Fruit fly (Drosophila melanogaster) whole organism, wandering third instar larva: Measurements from ENCODE around the gene wdn.

Experiments
- Abd-B ChIP-seq: fragments of >200 bp; optimal IDR thresholded peaks from 2 replicates; lab custom pipeline; 2017; ENCODE audit warnings: missing biosample characterization, missing genetic modification characterization
- CG32264 ChIP-seq: fragments of 200-800 bp; sonication (Bioruptor generic); optimal IDR thresholded peaks from 2 replicates; lab custom pipeline; 2016; ENCODE audit warnings: missing biosample characterization, missing genetic modification characterization
- CG9705 ChIP-seq: fragments of 200-800 bp; sonication (Bioruptor generic); optimal IDR thresholded peaks from 2 replicates; lab custom pipeline; 2018; ENCODE audit warnings: missing biosample characterization, mild to moderate bottlenecking, missing genetic modification characterization
- CrebA ChIP-seq: fragments of 200-800 bp; sonication (Bioruptor generic); optimal IDR thresholded peaks from 2 replicates; lab custom pipeline; 2016; ENCODE audit warnings: missing biosample characterization, mild to moderate bottlenecking, missing genetic modification characterization, borderline replicate concordance
- Dfd ChIP-seq: fragments of >200 bp; optimal IDR thresholded peaks from 2 replicates; lab custom pipeline; 2017; ENCODE audit warnings: missing biosample characterization, missing genetic modification characterization
- Dif ChIP-seq: fragments of 200-275, 200-300 bp; sonication (Bioruptor generic); optimal IDR thresholded peaks from 2 replicates; lab custom pipeline; 2018; ENCODE audit warnings: missing biosample characterization, missing genetic modification characterization; ENCODE audit not compliant: partially characterized antibody
- HLH106 ChIP-seq: fragments of 200-800 bp; optimal IDR thresholded peaks from 3 replicates; lab custom pipeline; 2019; ENCODE audit warnings: missing biosample characterization, mild to moderate bottlenecking, missing genetic modification characterization, moderate library complexity
- Hnf4 ChIP-seq: fragments of 200-800 bp; sonication (Bioruptor generic); optimal IDR thresholded peaks from 2 replicates; lab custom pipeline; 2016; ENCODE audit warnings: missing biosample characterization, mild to moderate bottlenecking, missing genetic modification characterization
- Hr78 ChIP-seq: fragments of >200 bp; optimal IDR thresholded peaks from 2 replicates; lab custom pipeline; 2017; ENCODE audit warnings: missing biosample characterization, missing genetic modification characterization
- Hr83 ChIP-seq: fragments of 200-300 bp; sonication (Bioruptor generic); optimal IDR thresholded peaks from 2 replicates; lab custom pipeline; 2016; ENCODE audit warnings: missing biosample characterization, mild to moderate bottlenecking, missing genetic modification characterization, moderate library complexity; ENCODE audit not compliant: poor library complexity, severe bottlenecking
- Mio ChIP-seq: sonication (Bioruptor generic); optimal IDR thresholded peaks from 2 replicates; lab custom pipeline; 2016; ENCODE audit warnings: missing biosample characterization, missing genetic modification characterization
- Myc ChIP-seq: fragments of >200 bp; optimal IDR thresholded peaks from 2 replicates; lab custom pipeline; 2017
- N ChIP-seq: fragments of >200 bp; optimal IDR thresholded peaks from 2 replicates; lab custom pipeline; 2018; ENCODE audit warnings: missing biosample characterization, missing external identifiers, missing genetic modification characterization
- OdsH ChIP-seq: fragments of 200-800 bp; sonication (Bioruptor generic); optimal IDR thresholded peaks from 2 replicates; lab custom pipeline; 2016; ENCODE audit warnings: missing biosample characterization, mild to moderate bottlenecking, missing genetic modification characterization
- Rel ChIP-seq, 2 experiments: fragments of 200-800 bp; sonication (Bioruptor generic) in 1 of 2; optimal IDR thresholded peaks; 2 replicates in 1 of 2; 3 replicates in 1 of 2; lab custom pipeline; 2016 to 2019; ENCODE audit warnings: mild to moderate bottlenecking in 2 of 2, missing biosample characterization in 2 of 2, missing genetic modification characterization in 2 of 2, moderate library complexity in 1 of 2
- Sp1 ChIP-seq: fragments of 200-800 bp; sonication (Bioruptor generic); optimal IDR thresholded peaks from 3 replicates; lab custom pipeline; 2019; ENCODE audit warnings: missing biosample characterization, mild to moderate bottlenecking, missing genetic modification characterization, moderate library complexity
- Vsx2 ChIP-seq: fragments of 200-300, 225-300 bp; sonication (Bioruptor generic); optimal IDR thresholded peaks from 2 replicates; lab custom pipeline; 2018; ENCODE audit warnings: missing biosample characterization, missing genetic modification characterization; ENCODE audit not compliant: partially characterized antibody
- br ChIP-seq: fragments of 200-800 bp; sonication (Bioruptor generic); optimal IDR thresholded peaks from 2 replicates; lab custom pipeline; 2016; ENCODE audit warnings: missing biosample characterization, missing genetic modification characterization
- dl ChIP-seq, 2 experiments: fragments of 175-275, 200-275 bp in 1 of 2; fragments of 200-275 bp in 1 of 2; sonication (Bioruptor generic); optimal IDR thresholded peaks; lab custom pipeline; 2018; ENCODE audit warnings: mild to moderate bottlenecking in 2 of 2, missing biosample characterization in 2 of 2, missing genetic modification characterization in 2 of 2, moderate library complexity in 2 of 2; ENCODE audit not compliant: partially characterized antibody in 2 of 2, insufficient read depth in 1 of 2
- dmrt93B ChIP-seq: fragments of 200-800 bp; sonication (Bioruptor generic); optimal IDR thresholded peaks from 2 replicates; lab custom pipeline; 2018; ENCODE audit warnings: missing biosample characterization, mild to moderate bottlenecking, missing genetic modification characterization
- dsf ChIP-seq: sonication (Bioruptor generic); optimal IDR thresholded peaks from 2 replicates; lab custom pipeline; 2016; ENCODE audit warnings: missing biosample characterization, missing genetic modification characterization, borderline replicate concordance
- ey ChIP-seq: fragments of 200-800 bp; sonication (Bioruptor generic); optimal IDR thresholded peaks from 2 replicates; lab custom pipeline; 2016; ENCODE audit warnings: missing biosample characterization, missing genetic modification characterization
- fru ChIP-seq: fragments of 200-800 bp; sonication (Bioruptor generic); optimal IDR thresholded peaks from 3 replicates; lab custom pipeline; 2016; ENCODE audit warnings: missing biosample characterization, mild to moderate bottlenecking, missing genetic modification characterization
- h ChIP-seq: fragments of 200-800 bp; sonication (Bioruptor generic); optimal IDR thresholded peaks from 3 replicates; lab custom pipeline; 2016; ENCODE audit warnings: missing biosample characterization, mild to moderate bottlenecking, missing genetic modification characterization
- jim ChIP-seq: fragments of 175-275, 200-325 bp; sonication (Bioruptor generic); optimal IDR thresholded peaks from 2 replicates; lab custom pipeline; 2016; ENCODE audit warnings: missing biosample characterization, mild to moderate bottlenecking, missing genetic modification characterization
- pan ChIP-seq: fragments of >200 bp; optimal IDR thresholded peaks from 2 replicates; lab custom pipeline; 2017
- psq ChIP-seq: fragments of 200-800 bp; sonication (Bioruptor generic); optimal IDR thresholded peaks from 3 replicates; lab custom pipeline; 2017; ENCODE audit warnings: missing biosample characterization, mild to moderate bottlenecking, missing genetic modification characterization, moderate library complexity
- rgr ChIP-seq: fragments of 200-800 bp; sonication (Bioruptor generic); optimal IDR thresholded peaks from 3 replicates; lab custom pipeline; 2016; ENCODE audit warnings: missing biosample characterization, mild to moderate bottlenecking, missing genetic modification characterization
- sv ChIP-seq: fragments of 200-800 bp; sonication (Bioruptor generic); optimal IDR thresholded peaks from 3 replicates; lab custom pipeline; 2016; ENCODE audit warnings: missing biosample characterization, missing genetic modification characterization
- tai ChIP-seq: sonication (Bioruptor generic); optimal IDR thresholded peaks from 2 replicates; lab custom pipeline; 2016; ENCODE audit warnings: missing biosample characterization, missing genetic modification characterization
- usp ChIP-seq: fragments of >200 bp; optimal IDR thresholded peaks from 2 replicates; lab custom pipeline; 2017; ENCODE audit warnings: missing biosample characterization, missing genetic modification characterization
- woc ChIP-seq: sonication (Bioruptor generic); optimal IDR thresholded peaks from 2 replicates; lab custom pipeline; 2016; ENCODE audit warnings: missing biosample characterization, mild to moderate bottlenecking, missing genetic modification characterization

The wdn gene

dm6 chr3R:28811677-28812465 is 734 bp upstream of the wdn start, which contains the start of gene Prp39:
Gene Prp39, plus strand, starts transcription at chr3R:28812102.
- peak; percentile 62 for TF ChIP-seq h (GFP tag; lab: Kevin White, UChicago)
- TF ChIP-seq Hr83 (GFP tag; lab: Kevin White, UChicago): peak; percentile 29
- no peak for TF ChIP-seq usp
- TF ChIP-seq psq (GFP tag; lab: Kevin White, UChicago): no peak
- TF ChIP-seq Abd-B (GFP tag; lab: Kevin White, UChicago): no peak
- TF ChIP-seq woc (GFP tag; lab: Kevin White, UChicago): peak; percentile 44
- TF ChIP-seq Rel (GFP tag; optimal IDR thresholded peaks at IDR 0.05; lab: Kevin White, UChicago): no peak
- TF ChIP-seq Rel (tag; optimal IDR thresholded peaks at IDR 0.05; lab: Kevin White, UChicago): peak; percentile 12
- no peak for TF ChIP-seq ey (GFP tag; lab: Kevin White, UChicago)
- no peak for TF ChIP-seq Mio (GFP tag; lab: Kevin White, UChicago)
- TF ChIP-seq dmrt93B: no peak
- TF ChIP-seq Dif: no peak
- no peak for TF ChIP-seq fru
- no peak for TF ChIP-seq br (GFP tag; lab: Kevin White, UChicago)
- TF ChIP-seq jim (GFP tag; lab: Kevin White, UChicago): no peak
- TF ChIP-seq tai (GFP tag; lab: Kevin White, UChicago): no peak
- TF ChIP-seq Sp1 (GFP tag; lab: Kevin White, UChicago): no peak
- TF ChIP-seq sv (GFP tag; lab: Kevin White, UChicago): no peak
- no peak for TF ChIP-seq CrebA (GFP tag; lab: Kevin White, UChicago)
- TF ChIP-seq Myc: no peak
- no peak for TF ChIP-seq Hnf4 (GFP tag; lab: Kevin White, UChicago)
- peak; percentile 54 for TF ChIP-seq rgr
- peak; percentile 14 for TF ChIP-seq HLH106 (tag; lab: Kevin White, UChicago)
- TF ChIP-seq, all 38 proteins: peak for 6

dm6 chr3R:28806402-28806801 is 4.7 kb downstream of the wdn start, which contains the start of gene CheB98a:
Gene CheB98a, plus strand, starts transcription at chr3R:28806702.
- TF ChIP-seq Vsx2 (GFP tag; lab: Kevin White, UChicago) (no peak), dsf (GFP tag; lab: Kevin White, UChicago) (no peak), CG32264 (no peak), CG9705 (GFP tag; lab: Kevin White, UChicago) (no peak), h (GFP tag; lab: Kevin White, UChicago) (no peak), tai (GFP tag; lab: Kevin White, UChicago) (no peak), N (GFP tag; lab: Kevin White, UChicago) (no peak), Dfd (GFP tag; lab: Kevin White, UChicago) (no peak), ey (GFP tag; lab: Kevin White, UChicago) (no peak), pan (lab: Kevin White, UChicago) (no peak), OdsH (GFP tag; lab: Kevin White, UChicago) (no peak), Myc (no peak), Hr78 (GFP tag; lab: Kevin White, UChicago) (no peak), Hnf4 (GFP tag; lab: Kevin White, UChicago) (no peak), sv (GFP tag; lab: Kevin White, UChicago) (no peak), fru (no peak), Rel (GFP tag; optimal IDR thresholded peaks at IDR 0.05; lab: Kevin White, UChicago) (no peak), Rel (tag; optimal IDR thresholded peaks at IDR 0.05; lab: Kevin White, UChicago) (no peak), dl (GFP tag; optimal IDR thresholded peaks at IDR 0.05; lab: Kevin White, UChicago; ENCODE audit: insufficient read depth in 1 of 2, partially characterized antibody in 2 of 2) (no peak), CrebA (GFP tag; lab: Kevin White, UChicago) (no peak), Dif (no peak)

- no peak for TF ChIP-seq dmrt93B
- TF ChIP-seq ey (GFP tag; lab: Kevin White, UChicago): no peak
- TF ChIP-seq usp: no peak
- no peak for TF ChIP-seq Mio (GFP tag; lab: Kevin White, UChicago)
- peak; percentile 26 for TF ChIP-seq fru
Measured at dm6 chr3R:28805164-28805563, 6.0 kb downstream of the wdn start.
